Worm (Caenorhabditis elegans): ENCODE data around the gene C50F7.6.

The C50F7.6 gene

ce11 chrIV:7728402-7728963 is 5.5 kb upstream of the C50F7.6 start, which contains the start of gene sucg-1:
sucg-1 (plus strand) TSS chrIV:7728913.
- TF ChIP-seq W03F9.2 (tag; optimal IDR thresholded peaks at IDR 0.05) = no peak
- TF ChIP-seq him-1 (tag; optimal IDR thresholded peaks at IDR 0.05) = no peak

- no peak for TF ChIP-seq W03F9.2 (tag; optimal IDR thresholded peaks at IDR 0.05)
- TF ChIP-seq dao-5 (tag; optimal IDR thresholded peaks at IDR 0.05) = no peak
- no peak for TF ChIP-seq him-1 (tag; optimal IDR thresholded peaks at IDR 0.05)
These were observed 4.3 kb upstream of the C50F7.6 start for ce11 chrIV:7727258-7727657.

ce11 chrIV:7726325-7726724 is 3.3 kb upstream of the C50F7.6 start, which contains the start of gene C50F7.5:
C50F7.5 (plus strand) TSS chrIV:7726719.
- TF ChIP-seq dao-5 (tag; optimal IDR thresholded peaks at IDR 0.05) (no peak), him-1 (tag; optimal IDR thresholded peaks at IDR 0.05) (no peak), W03F9.2 (tag; optimal IDR thresholded peaks at IDR 0.05) (no peak)

- TF ChIP-seq him-1 (tag; optimal IDR thresholded peaks at IDR 0.05) (no peak), W03F9.2 (tag; optimal IDR thresholded peaks at IDR 0.05) (no peak), dao-5 (tag; optimal IDR thresholded peaks at IDR 0.05) (no peak)
These were observed 1.9 kb upstream of the C50F7.6 start for ce11 chrIV:7724912-7725311.

- TF ChIP-seq him-1 (tag; optimal IDR thresholded peaks at IDR 0.05) (no peak), W03F9.2 (tag; optimal IDR thresholded peaks at IDR 0.05) (no peak), dao-5 (tag; optimal IDR thresholded peaks at IDR 0.05) (no peak)
These were observed 556 bp upstream of the C50F7.6 start for ce11 chrIV:7723555-7723954.

ce11 chrIV:7717916-7718315 is 5.1 kb downstream of the C50F7.6 start, which contains the start of gene F33D4.6:
F33D4.6 (minus strand) TSS chrIV:7718016.
- TF ChIP-seq him-1 (tag; optimal IDR thresholded peaks at IDR 0.05) = no peak
- TF ChIP-seq W03F9.2 (tag; optimal IDR thresholded peaks at IDR 0.05) = no peak
- no peak for TF ChIP-seq dao-5 (tag; optimal IDR thresholded peaks at IDR 0.05)

ce11 chrIV:7712252-7712651 is 10.7 kb downstream of the C50F7.6 start:
- TF ChIP-seq him-1 (tag; optimal IDR thresholded peaks at IDR 0.05) (no peak), dao-5 (tag; optimal IDR thresholded peaks at IDR 0.05) (no peak), W03F9.2 (tag; optimal IDR thresholded peaks at IDR 0.05) (no peak)

ce11 chrIV:7710824-7711223 is 12.2 kb downstream of the C50F7.6 start, which contains the start of gene nhr-8:
nhr-8 (plus strand) TSS chrIV:7710983.
- no peak for TF ChIP-seq him-1 (tag; optimal IDR thresholded peaks at IDR 0.05)
- TF ChIP-seq W03F9.2 (tag; optimal IDR thresholded peaks at IDR 0.05) = no peak
- no peak for TF ChIP-seq dao-5 (tag; optimal IDR thresholded peaks at IDR 0.05)

ce11 chrIV:7709701-7710100 is 13.3 kb downstream of the C50F7.6 start, which contains the start of the genes mrpl-1, emc-6 and mrps-24:
mrpl-1 (minus strand) TSS chrIV:7709701.
emc-6 (minus strand) TSS chrIV:7709736.
mrps-24 (plus strand) TSS chrIV:7710045.
- TF ChIP-seq W03F9.2 (tag; optimal IDR thresholded peaks at IDR 0.05) = peak; percentile 92
- no peak for TF ChIP-seq him-1 (tag; optimal IDR thresholded peaks at IDR 0.05)

- TF ChIP-seq W03F9.2 (tag; optimal IDR thresholded peaks at IDR 0.05) = no peak
- TF ChIP-seq him-1 (tag; optimal IDR thresholded peaks at IDR 0.05) = no peak
- TF ChIP-seq dao-5 (tag; optimal IDR thresholded peaks at IDR 0.05) = no peak
These were observed 16.2 kb downstream of the C50F7.6 start, which contains the start of gene F33D4.4 for ce11 chrIV:7706805-7707204. F33D4.4 (minus strand) TSS chrIV:7706905.

ce11 chrIV:7698320-7698719 is 24.7 kb downstream of the C50F7.6 start, which contains the start of gene flp-13:
flp-13 (minus strand) TSS chrIV:7698420.
- no peak for TF ChIP-seq him-1 (tag; optimal IDR thresholded peaks at IDR 0.05)
- TF ChIP-seq W03F9.2 (tag; optimal IDR thresholded peaks at IDR 0.05) = no peak
- no peak for TF ChIP-seq dao-5 (tag; optimal IDR thresholded peaks at IDR 0.05)

- no peak for TF ChIP-seq dao-5 (tag; optimal IDR thresholded peaks at IDR 0.05)
- TF ChIP-seq W03F9.2 (tag; optimal IDR thresholded peaks at IDR 0.05) = no peak
These were observed 30.5 kb downstream of the C50F7.6 start for ce11 chrIV:7692451-7692850.

ce11 chrIV:7689326-7689725 is 33.7 kb downstream of the C50F7.6 start:
- TF ChIP-seq dao-5 (tag; optimal IDR thresholded peaks at IDR 0.05) (no peak), W03F9.2 (tag; optimal IDR thresholded peaks at IDR 0.05) (no peak), him-1 (tag; optimal IDR thresholded peaks at IDR 0.05) (no peak)

- TF ChIP-seq W03F9.2 (tag; optimal IDR thresholded peaks at IDR 0.05) (no peak), him-1 (tag; optimal IDR thresholded peaks at IDR 0.05) (no peak), dao-5 (tag; optimal IDR thresholded peaks at IDR 0.05) (no peak)
These were observed 43.9 kb downstream of the C50F7.6 start for ce11 chrIV:7679120-7679519.

- no peak for TF ChIP-seq him-1 (tag; optimal IDR thresholded peaks at IDR 0.05)
- no peak for TF ChIP-seq W03F9.2 (tag; optimal IDR thresholded peaks at IDR 0.05)
- no peak for TF ChIP-seq dao-5 (tag; optimal IDR thresholded peaks at IDR 0.05)
These were observed 48.1 kb downstream of the C50F7.6 start, which contains the start of gene itr-1 for ce11 chrIV:7674874-7675273. itr-1 (plus strand) TSS chrIV:7675174.
